Worm (Caenorhabditis elegans) whole organism, early embryonic: ENCODE data around the gene T26H5.8.

Source experiments
- B0310.2 ChIP-seq: sonication (generic microtip); optimal IDR thresholded peaks from 2 replicates; lab custom pipeline; 2016; ENCODE audit warnings: mild to moderate bottlenecking, missing genetic modification characterization, missing compliant biosample characterization
- F13C5.2 ChIP-seq: sonication (generic microtip); optimal IDR thresholded peaks from 2 replicates; lab custom pipeline; 2017; ENCODE audit warnings: mild to moderate bottlenecking, missing genetic modification characterization, inconsistent platforms, missing compliant biosample characterization
- aly-1 ChIP-seq: sonication (generic microtip); optimal IDR thresholded peaks from 2 replicates; lab custom pipeline; 2016; ENCODE audit warnings: missing genetic modification characterization, missing compliant biosample characterization
- ama-1 ChIP-seq: fragments of 150-350 bp; optimal IDR thresholded peaks from 2 replicates; lab custom pipeline; 2014
- ceh-13 ChIP-seq: fragments of 200-800 bp; sonication (Bioruptor generic); optimal IDR thresholded peaks from 2 replicates; lab custom pipeline; 2018; ENCODE audit warnings: mild to moderate bottlenecking, missing genetic modification characterization, missing compliant biosample characterization
- ceh-36 ChIP-seq: sonication (generic microtip); optimal IDR thresholded peaks from 2 replicates; lab custom pipeline; 2016; ENCODE audit warnings: missing genetic modification characterization, inconsistent platforms, missing compliant biosample characterization
- ets-7 ChIP-seq: sonication (generic microtip); optimal IDR thresholded peaks from 2 replicates; lab custom pipeline; 2016; ENCODE audit warnings: missing genotype, missing genetic modification characterization, missing compliant biosample characterization
- flt-1 ChIP-seq: fragments of 200-800 bp; sonication (Bioruptor generic); IDR thresholded peaks from 2 replicates; pipeline ENCODE4 v1.3.6; 2022; ENCODE audit warnings: missing genetic modification characterization, missing compliant biosample characterization
- hmbx-1 ChIP-seq: sonication (generic microtip); optimal IDR thresholded peaks from 2 replicates; lab custom pipeline; 2016; ENCODE audit warnings: mild to moderate bottlenecking, missing genetic modification characterization, missing compliant biosample characterization
- hmg-4 ChIP-seq: fragments of 200-800 bp; sonication (Bioruptor generic); optimal IDR thresholded peaks from 2 replicates; lab custom pipeline; 2018; ENCODE audit warnings: mild to moderate bottlenecking, missing genetic modification characterization, missing compliant biosample characterization
- hnd-1 ChIP-seq: sonication (generic microtip); optimal IDR thresholded peaks from 2 replicates; lab custom pipeline; 2016; ENCODE audit warnings: missing genetic modification characterization, missing compliant biosample characterization
- pes-1 ChIP-seq: fragments of 200-800 bp; sonication (Bioruptor generic); IDR thresholded peaks from 2 replicates; pipeline ENCODE4 v1.3.6; 2022; ENCODE audit warnings: missing genetic modification reagents, missing genetic modification characterization, missing compliant biosample characterization
- scrt-1 ChIP-seq: fragments of 200-800 bp; sonication (Bioruptor generic); IDR thresholded peaks from 2 replicates; pipeline ENCODE4 v1.3.6; 2022; ENCODE audit warnings: missing genetic modification characterization, missing compliant biosample characterization
- sea-1 ChIP-seq: fragments of 200-800 bp; sonication (Bioruptor generic); conservative IDR thresholded peaks from 2 replicates; pipeline ENCODE4 v1.3.6; 2022; ENCODE audit warnings: missing genetic modification characterization, missing compliant biosample characterization
- tbx-11 ChIP-seq: fragments of 200-800 bp; sonication (Bioruptor generic); IDR thresholded peaks from 2 replicates; pipeline ENCODE4 v1.3.6; 2022; ENCODE audit warnings: missing genetic modification characterization, missing compliant biosample characterization
- tbx-37 ChIP-seq: fragments of 200-800 bp; sonication (Bioruptor generic); conservative IDR thresholded peaks from 2 replicates; pipeline ENCODE4 v1.3.6; 2022; ENCODE audit warnings: missing genetic modification reagents, missing genetic modification characterization, missing compliant biosample characterization
- tra-4 ChIP-seq: sonication (generic microtip); optimal IDR thresholded peaks from 2 replicates; lab custom pipeline; 2017; ENCODE audit warnings: missing genetic modification characterization, missing compliant biosample characterization

T26H5.8 gene

DNA sequence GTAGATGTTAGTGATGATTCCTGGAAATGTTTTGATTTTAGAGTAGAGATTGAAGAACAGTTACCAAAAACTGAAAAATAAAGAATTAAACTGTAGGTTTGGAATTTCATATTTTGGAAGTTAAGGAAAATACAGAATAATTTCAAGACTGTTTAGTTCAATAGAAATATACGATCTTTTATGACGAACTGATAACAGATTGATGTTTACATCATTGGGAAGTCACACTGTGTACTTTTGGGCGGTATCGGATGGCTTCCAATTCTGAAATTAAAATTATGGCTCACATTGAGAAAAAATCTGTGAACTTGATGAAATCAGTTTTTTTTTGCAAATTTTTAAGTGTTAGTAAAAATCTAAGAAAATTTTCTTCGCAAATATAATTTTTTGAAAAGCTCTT lies at the start of gene T26H5.8:
T26H5.8 (minus strand) TSS at position 270 of the 400 bp plus-strand sequence.
- TF ChIP-seq hmg-4 (GFP tag; lab: Kevin White, UChicago) (no peak), sea-1 (GFP tag; lab: Robert Waterston, UW) (no peak), ets-7 (tag; lab: Kevin White, UChicago) (no peak), ceh-36 (tag; lab: Kevin White, UChicago) (no peak), scrt-1 (GFP tag; lab: Robert Waterston, UW) (no peak), tbx-11 (no peak), tra-4 (no peak), aly-1 (tag; lab: Kevin White, UChicago) (no peak), B0310.2 (tag; lab: Kevin White, UChicago) (no peak), F13C5.2 (tag; lab: Kevin White, UChicago) (no peak), hmbx-1 (no peak), pes-1 (GFP tag; lab: Robert Waterston, UW) (no peak), hnd-1 (tag; lab: Kevin White, UChicago) (no peak), ama-1 (lab: Kevin White, UChicago) (no peak), tbx-37 (GFP tag; lab: Robert Waterston, UW) (no peak)

DNA sequence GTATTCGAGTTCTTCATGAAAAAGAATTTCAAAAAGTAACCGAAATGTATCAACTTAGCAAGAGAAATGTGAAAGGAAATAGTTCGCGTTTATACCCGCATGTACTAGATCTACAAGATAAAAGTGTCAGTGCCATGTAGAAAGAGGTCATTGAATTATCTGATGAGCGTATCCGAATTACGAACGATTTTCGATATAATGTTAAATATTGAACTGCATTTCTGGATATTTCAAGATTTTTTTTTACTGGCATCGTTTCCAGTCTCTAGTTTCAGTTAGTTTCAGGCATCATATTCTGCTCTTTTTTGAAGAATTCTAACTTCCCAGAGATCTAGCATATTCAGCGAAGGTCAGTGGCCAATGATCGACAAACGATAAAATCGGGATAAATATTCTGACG lies 48.8 kb upstream of the T26H5.8 start, which contains the start of gene nhr-150:
nhr-150 (minus strand) TSS at position 92 of the 400 bp plus-strand sequence.
- no peak for TF ChIP-seq ets-7 (tag; lab: Kevin White, UChicago)
- TF ChIP-seq tra-4 = no peak
- TF ChIP-seq tbx-37 (GFP tag; lab: Robert Waterston, UW) = no peak
- TF ChIP-seq pes-1 (GFP tag; lab: Robert Waterston, UW) = no peak
- TF ChIP-seq F13C5.2 (tag; lab: Kevin White, UChicago) = no peak
- no peak for TF ChIP-seq tbx-11
- no peak for TF ChIP-seq ceh-36 (tag; lab: Kevin White, UChicago)
- TF ChIP-seq B0310.2 (tag; lab: Kevin White, UChicago) = no peak
- TF ChIP-seq scrt-1 (GFP tag; lab: Robert Waterston, UW) = no peak
- no peak for TF ChIP-seq ama-1 (lab: Kevin White, UChicago)
- TF ChIP-seq aly-1 (tag; lab: Kevin White, UChicago) = no peak

DNA sequence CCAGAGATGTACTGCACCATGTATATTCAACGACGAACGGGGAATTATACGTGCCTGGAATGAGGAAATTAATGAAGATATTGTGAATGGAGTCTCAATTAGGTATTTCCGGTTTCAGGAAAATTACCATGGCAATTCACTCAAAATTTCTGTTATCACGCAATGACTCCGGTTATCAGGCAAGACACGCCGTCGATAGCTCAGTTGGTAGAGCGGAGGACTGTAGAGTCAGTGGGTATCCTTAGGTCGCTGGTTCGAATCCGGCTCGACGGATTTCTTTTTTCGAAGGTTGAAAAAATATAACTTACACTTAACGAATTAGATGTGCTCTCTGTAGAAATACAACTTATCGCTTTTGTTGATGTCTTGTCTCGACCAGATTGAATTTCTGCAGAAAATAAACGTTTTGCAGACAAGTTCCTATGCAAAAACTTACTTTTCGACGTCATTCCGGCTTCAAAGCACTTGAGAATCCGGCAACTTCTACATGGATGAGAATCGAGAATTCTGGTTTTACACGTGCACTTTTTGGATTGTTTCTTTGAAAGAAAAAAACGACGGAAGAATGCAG lies 48.1 kb upstream of the T26H5.8 start:
- no peak for TF ChIP-seq ceh-36 (tag; lab: Kevin White, UChicago)
- TF ChIP-seq ets-7 (tag; lab: Kevin White, UChicago) = no peak
- no peak for TF ChIP-seq tbx-37 (GFP tag; lab: Robert Waterston, UW)
- TF ChIP-seq hmbx-1 = no peak
- TF ChIP-seq flt-1 = no peak
- no peak for TF ChIP-seq scrt-1 (GFP tag; lab: Robert Waterston, UW)
- no peak for TF ChIP-seq hmg-4 (GFP tag; lab: Kevin White, UChicago)
- TF ChIP-seq ceh-13 (GFP tag; lab: Kevin White, UChicago) = no peak
- TF ChIP-seq tra-4 = no peak
- no peak for TF ChIP-seq hnd-1 (tag; lab: Kevin White, UChicago)
- TF ChIP-seq tbx-11 = no peak
- no peak for TF ChIP-seq B0310.2 (tag; lab: Kevin White, UChicago)
- TF ChIP-seq aly-1 (tag; lab: Kevin White, UChicago) = no peak

DNA sequence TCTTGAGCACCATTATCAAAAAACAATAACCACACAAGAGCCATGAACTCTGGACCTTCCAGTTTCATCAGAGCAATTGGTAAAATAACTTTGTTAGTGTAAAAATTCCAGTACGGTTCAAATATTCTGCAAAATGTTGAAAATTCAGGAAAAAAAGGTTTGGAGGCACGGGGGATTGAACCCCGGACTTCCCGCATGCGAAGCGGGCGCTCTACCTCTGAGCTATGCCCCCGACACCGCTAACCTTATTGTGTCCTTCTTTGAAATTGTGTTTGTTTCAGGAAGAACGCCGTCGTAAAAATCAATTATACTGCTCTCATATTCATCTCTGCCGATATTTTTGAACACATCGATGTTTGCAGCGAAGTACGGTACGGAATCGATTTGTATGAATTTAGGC lies 47.3 kb upstream of the T26H5.8 start:
- TF ChIP-seq tbx-11 (no peak), pes-1 (GFP tag; lab: Robert Waterston, UW) (no peak), ceh-36 (tag; lab: Kevin White, UChicago) (no peak), ama-1 (lab: Kevin White, UChicago) (no peak)

DNA sequence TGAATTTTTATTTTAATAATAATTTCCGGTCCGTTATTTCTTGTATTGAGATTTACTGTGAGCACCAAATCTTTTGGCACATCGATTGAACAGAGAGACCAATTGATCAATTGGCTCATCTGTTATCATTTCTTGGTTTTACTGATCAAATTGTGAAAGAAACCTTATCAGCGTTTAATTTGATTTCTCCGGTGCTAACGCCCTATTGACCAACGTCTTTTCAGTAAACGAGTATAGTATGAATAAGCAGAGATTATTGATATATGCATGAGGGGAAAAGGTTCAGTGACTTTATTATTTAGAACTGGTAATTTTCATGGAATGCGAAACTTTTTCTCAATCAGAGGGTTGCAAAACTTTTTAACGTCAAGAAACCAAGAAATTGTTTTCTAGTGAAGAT lies 46.6 kb upstream of the T26H5.8 start:
- no peak for TF ChIP-seq flt-1
- TF ChIP-seq B0310.2 (tag; lab: Kevin White, UChicago) = no peak
- TF ChIP-seq tbx-11 = no peak
- no peak for TF ChIP-seq tbx-37 (GFP tag; lab: Robert Waterston, UW)
- no peak for TF ChIP-seq ceh-13 (GFP tag; lab: Kevin White, UChicago)
- TF ChIP-seq pes-1 (GFP tag; lab: Robert Waterston, UW) = no peak
- no peak for TF ChIP-seq scrt-1 (GFP tag; lab: Robert Waterston, UW)
- TF ChIP-seq hmbx-1 = no peak

DNA sequence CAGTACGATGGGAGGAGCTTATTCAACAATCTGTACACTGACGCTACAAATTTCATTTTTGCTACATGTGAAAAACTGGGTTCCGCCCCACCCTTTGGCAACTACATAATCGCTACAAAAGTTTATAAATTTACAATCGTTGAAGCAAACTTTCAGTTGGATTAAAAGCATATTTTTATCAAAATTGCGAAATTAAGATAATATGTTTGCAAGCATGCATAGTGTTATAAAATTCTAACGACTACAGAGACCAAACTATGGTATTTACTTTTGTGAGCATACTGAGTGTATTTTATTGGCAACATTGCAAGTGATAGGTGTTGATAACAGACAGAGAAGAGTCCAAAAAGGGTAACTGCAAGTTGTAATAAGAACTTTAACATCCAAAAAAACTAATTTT lies 46.1 kb upstream of the T26H5.8 start, which contains the start of gene C06B8.2:
C06B8.2 (minus strand) TSS at position 153 of the 400 bp plus-strand sequence.
- TF ChIP-seq ets-7 (tag; lab: Kevin White, UChicago) (no peak), scrt-1 (GFP tag; lab: Robert Waterston, UW) (no peak), sea-1 (GFP tag; lab: Robert Waterston, UW) (no peak), tra-4 (no peak), hmg-4 (GFP tag; lab: Kevin White, UChicago) (no peak), flt-1 (no peak), aly-1 (tag; lab: Kevin White, UChicago) (no peak), hnd-1 (tag; lab: Kevin White, UChicago) (no peak), pes-1 (GFP tag; lab: Robert Waterston, UW) (no peak), tbx-11 (no peak), ceh-36 (tag; lab: Kevin White, UChicago) (no peak), B0310.2 (tag; lab: Kevin White, UChicago) (no peak), hmbx-1 (no peak), F13C5.2 (tag; lab: Kevin White, UChicago) (no peak), ama-1 (lab: Kevin White, UChicago) (no peak), ceh-13 (GFP tag; lab: Kevin White, UChicago) (no peak), tbx-37 (GFP tag; lab: Robert Waterston, UW) (no peak)

DNA sequence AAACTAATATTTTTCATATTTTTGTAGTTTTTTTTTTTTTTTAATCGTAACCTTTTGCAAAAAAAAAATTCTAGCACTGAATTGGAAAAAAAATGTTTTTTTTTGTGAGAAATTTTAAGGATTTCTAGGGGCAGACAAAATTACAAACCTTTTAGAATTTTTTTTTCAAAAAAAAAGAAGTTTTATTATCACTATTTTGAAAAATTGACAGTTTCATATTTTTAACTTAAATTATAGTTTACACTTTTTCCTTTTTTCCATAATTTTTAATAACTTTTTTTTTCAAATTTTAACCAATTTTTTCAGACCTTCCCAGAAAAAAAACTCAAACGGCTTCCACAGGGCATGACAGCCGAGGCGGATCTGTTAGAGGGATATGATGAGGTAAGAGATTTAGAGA lies 38.5 kb upstream of the T26H5.8 start, which contains the start of gene dpf-1:
dpf-1 (plus strand) TSS at position 301 of the 400 bp plus-strand sequence.
- TF ChIP-seq pes-1 (GFP tag; lab: Robert Waterston, UW) = no peak
- TF ChIP-seq scrt-1 (GFP tag; lab: Robert Waterston, UW) = no peak
- TF ChIP-seq F13C5.2 (tag; lab: Kevin White, UChicago) = no peak
- no peak for TF ChIP-seq hmbx-1
- TF ChIP-seq B0310.2 (tag; lab: Kevin White, UChicago) = no peak
- TF ChIP-seq tra-4 = no peak
- TF ChIP-seq ama-1 (lab: Kevin White, UChicago) = no peak
- TF ChIP-seq ceh-13 (GFP tag; lab: Kevin White, UChicago) = no peak
- no peak for TF ChIP-seq tbx-11
- no peak for TF ChIP-seq flt-1
- no peak for TF ChIP-seq sea-1 (GFP tag; lab: Robert Waterston, UW)
- TF ChIP-seq ceh-36 (tag; lab: Kevin White, UChicago) = no peak
- TF ChIP-seq ets-7 (tag; lab: Kevin White, UChicago) = no peak
- no peak for TF ChIP-seq tbx-37 (GFP tag; lab: Robert Waterston, UW)
- TF ChIP-seq aly-1 (tag; lab: Kevin White, UChicago) = no peak
